Fruit fly (Drosophila melanogaster) whole organism: ENCODE data around the gene Ttc30.

Experiments
- psq ChIP-seq: fragments of >200 bp; optimal IDR thresholded peaks from 2 replicates; lab custom pipeline; 2017
- usp ChIP-seq: fragments of >200 bp; optimal IDR thresholded peaks from 2 replicates; lab custom pipeline; 2017; ENCODE audit warnings: missing biosample characterization, missing genetic modification characterization, mixed read lengths

- no peak for TF ChIP-seq psq (lab: Kevin White, UChicago)
- TF ChIP-seq usp (GFP tag; lab: Kevin White, UChicago): no peak
Measured at dm6 chr2L:13104800-13105199, 1.8 kb upstream of the Ttc30 start.
